Fruit fly (Drosophila melanogaster): ENCODE measurements around the gene Bgb.

dm6 chr3L:1674381-1674780 lies 34.9 kb downstream of the Bgb start, which contains the start of gene CG7991:
- TF ChIP-seq Myc (optimal IDR thresholded peaks at IDR 0.05) (no peak), Sin3A (optimal IDR thresholded peaks at IDR 0.05) (no peak), psq (optimal IDR thresholded peaks at IDR 0.05) (no peak), h (optimal IDR thresholded peaks at IDR 0.05) (no peak)

Data from Kc167 (cell line).